Fruit fly (Drosophila melanogaster) whole organism, embryonic: ENCODE measurements around the gene mbm.
A peak's percentile ranks its signal among the peaks of the same experiment; 100 is the strongest.

Source experiments
- CG14860 ChIP-seq: fragments of 200-800 bp; sonication (Bioruptor generic); IDR thresholded peaks from 3 replicates; pipeline ENCODE4 v1.3.6; 2022; ENCODE audit warnings: missing biosample characterization, missing genetic modification characterization; ENCODE audit not compliant: partially characterized antibody
- CG15073 ChIP-seq: fragments of 200-800 bp; sonication (Bioruptor generic); optimal IDR thresholded peaks from 2 replicates; lab custom pipeline; 2016; ENCODE audit warnings: missing biosample characterization, missing genetic modification characterization
- CG17361 ChIP-seq: fragments of 200-800 bp; sonication (Bioruptor generic); IDR thresholded peaks from 3 replicates; pipeline ENCODE4 v1.3.6; 2022; ENCODE audit warnings: missing biosample characterization, missing genetic modification characterization
- CG17385 ChIP-seq: fragments of 200-800 bp; sonication (Bioruptor generic); optimal IDR thresholded peaks from 3 replicates; lab custom pipeline; 2018; ENCODE audit warnings: missing biosample characterization, mild to moderate bottlenecking, missing genetic modification characterization
- CG17912 ChIP-seq: fragments of 200-800 bp; sonication (Bioruptor generic); optimal IDR thresholded peaks from 2 replicates; lab custom pipeline; 2018; ENCODE audit warnings: missing biosample characterization, mild to moderate bottlenecking, missing genetic modification characterization
- CG30403 ChIP-seq: fragments of 200-800 bp; sonication (Bioruptor generic); optimal IDR thresholded peaks from 3 replicates; lab custom pipeline; 2016; ENCODE audit warnings: missing biosample characterization, missing genetic modification characterization
- CG33213 ChIP-seq: fragments of 200-800 bp; sonication (Bioruptor generic); optimal IDR thresholded peaks from 3 replicates; lab custom pipeline; 2016; ENCODE audit warnings: missing biosample characterization, missing genetic modification characterization
- CG33557 ChIP-seq: fragments of 200-800 bp; sonication (Bioruptor generic); optimal IDR thresholded peaks from 2 replicates; lab custom pipeline; 2019; ENCODE audit warnings: missing biosample characterization, mild to moderate bottlenecking, missing genetic modification characterization, moderate library complexity
- CG34422 ChIP-seq: fragments of 200-800 bp; sonication (Bioruptor generic); IDR thresholded peaks from 3 replicates; pipeline ENCODE4 v1.3.6; 2022; ENCODE audit warnings: missing biosample characterization, missing genetic modification characterization
- CG4282 ChIP-seq: fragments of 200-800 bp; sonication (Bioruptor generic); optimal IDR thresholded peaks from 2 replicates; lab custom pipeline; 2016; ENCODE audit warnings: missing biosample characterization, missing genetic modification characterization
- CG6654 ChIP-seq: fragments of 200-800 bp; sonication (Bioruptor generic); optimal IDR thresholded peaks from 2 replicates; lab custom pipeline; 2017; ENCODE audit warnings: missing biosample characterization, mild to moderate bottlenecking, missing genetic modification characterization
- CG8089 ChIP-seq: fragments of 200-800 bp; sonication (Bioruptor generic); optimal IDR thresholded peaks from 3 replicates; lab custom pipeline; 2016; ENCODE audit warnings: missing biosample characterization, missing genetic modification characterization
- CG8478 ChIP-seq: fragments of >200 bp; optimal IDR thresholded peaks from 2 replicates; lab custom pipeline; 2018
- CG8924 ChIP-seq: fragments of 200-800 bp; optimal IDR thresholded peaks from 3 replicates; lab custom pipeline; 2019; ENCODE audit warnings: missing biosample characterization, mild to moderate bottlenecking, missing genetic modification characterization, moderate library complexity
- CG9215 ChIP-seq: fragments of 200-800 bp; sonication (Bioruptor generic); IDR thresholded peaks from 2 replicates; pipeline ENCODE4 v1.3.6; 2022; ENCODE audit warnings: missing biosample characterization, missing genetic modification characterization
- CoRest ChIP-seq: fragments of 200-800 bp; sonication (Bioruptor generic); optimal IDR thresholded peaks from 3 replicates; lab custom pipeline; 2018; ENCODE audit warnings: missing biosample characterization, mild to moderate bottlenecking, missing genetic modification characterization, moderate library complexity
- CrebB ChIP-seq: fragments of 200-800 bp; sonication (Bioruptor generic); optimal IDR thresholded peaks from 3 replicates; lab custom pipeline; 2018; ENCODE audit warnings: missing biosample characterization, mild to moderate bottlenecking, missing genetic modification characterization
- Dek ChIP-seq: fragments of 200-800 bp; sonication (Bioruptor generic); optimal IDR thresholded peaks from 3 replicates; lab custom pipeline; 2019; ENCODE audit warnings: missing biosample characterization, mild to moderate bottlenecking, missing genetic modification characterization, moderate library complexity
- Dp ChIP-seq: fragments of 200-800 bp; sonication (Bioruptor generic); optimal IDR thresholded peaks from 2 replicates; lab custom pipeline; 2018; ENCODE audit warnings: missing biosample characterization, mild to moderate bottlenecking, missing genetic modification characterization, moderate library complexity
- HHEX ChIP-seq: fragments of 200-800 bp; sonication (Bioruptor generic); optimal IDR thresholded peaks from 3 replicates; lab custom pipeline; 2017; ENCODE audit warnings: missing biosample characterization, mild to moderate bottlenecking, missing genetic modification characterization, missing genetic modification reagents
- Hand ChIP-seq: fragments of 200-800 bp; sonication (Bioruptor generic); optimal IDR thresholded peaks from 2 replicates; lab custom pipeline; 2017; ENCODE audit warnings: mild to moderate bottlenecking, missing biosample characterization, missing genetic modification reagents, missing genetic modification characterization
- HmgZ ChIP-seq: fragments of 200-800 bp; sonication (Bioruptor generic); optimal IDR thresholded peaks from 2 replicates; lab custom pipeline; 2018; ENCODE audit warnings: missing biosample characterization, mild to moderate bottlenecking, missing genetic modification characterization
- Lhr ChIP-seq: fragments of 200-800 bp; sonication (Bioruptor generic); optimal IDR thresholded peaks from 3 replicates; lab custom pipeline; 2017; ENCODE audit warnings: mild to moderate bottlenecking, missing biosample characterization, missing genetic modification reagents, missing genetic modification characterization
- MBD-R2 ChIP-seq: fragments of 200-800 bp; sonication (Bioruptor generic); IDR thresholded peaks from 2 replicates; pipeline ENCODE4 v1.3.6; 2022; ENCODE audit warnings: missing biosample characterization, missing genetic modification characterization
- Max ChIP-seq: fragments of 200-800 bp; sonication (Bioruptor generic); optimal IDR thresholded peaks from 2 replicates; lab custom pipeline; 2016; ENCODE audit warnings: missing biosample characterization, mild to moderate bottlenecking, missing genetic modification characterization
- Nf-YB ChIP-seq: fragments of 200-800 bp; sonication (Bioruptor generic); optimal IDR thresholded peaks from 3 replicates; lab custom pipeline; 2019; ENCODE audit warnings: missing biosample characterization, mild to moderate bottlenecking, missing genetic modification characterization, moderate library complexity
- Nf-YC ChIP-seq: fragments of 200-800 bp; optimal IDR thresholded peaks from 3 replicates; lab custom pipeline; 2019; ENCODE audit warnings: missing biosample characterization, mild to moderate bottlenecking, missing genetic modification characterization, moderate library complexity
- Stat92E ChIP-seq, 3 experiments: fragments of >200 bp in 2 of 3; fragments of 200-800 bp in 1 of 3; sonication (Bioruptor generic) in 1 of 3; optimal IDR thresholded peaks; 2 replicates each; lab custom pipeline; 2017 to 2019; ENCODE audit warnings: missing biosample characterization in 3 of 3, missing genetic modification characterization in 3 of 3, mild to moderate bottlenecking in 1 of 3, moderate library complexity in 1 of 3
- amos ChIP-seq: fragments of 200-800 bp; sonication (Bioruptor generic); IDR thresholded peaks from 2 replicates; pipeline ENCODE4 v1.3.6; 2022; ENCODE audit warnings: missing biosample characterization, missing genetic modification characterization; ENCODE audit not compliant: partially characterized antibody
- aop ChIP-seq: fragments of 200-800 bp; sonication (Bioruptor generic); IDR thresholded peaks from 2 replicates; pipeline ENCODE4 v1.3.6; 2022; ENCODE audit warnings: missing biosample characterization, missing genetic modification characterization
- cas ChIP-seq: fragments of 200-800 bp; sonication (Bioruptor generic); IDR thresholded peaks from 2 replicates; pipeline ENCODE4 v1.3.6; 2022; ENCODE audit warnings: missing biosample characterization, missing genetic modification characterization
- disco-r ChIP-seq: fragments of 200-800 bp; sonication (Bioruptor generic); optimal IDR thresholded peaks from 2 replicates; lab custom pipeline; 2016; ENCODE audit warnings: missing biosample characterization, missing genetic modification characterization
- dmrt11E ChIP-seq: fragments of 200-800 bp; sonication (Bioruptor generic); optimal IDR thresholded peaks from 3 replicates; lab custom pipeline; 2018; ENCODE audit warnings: missing biosample characterization, mild to moderate bottlenecking, missing genetic modification characterization, moderate library complexity
- fd102C ChIP-seq: fragments of 200-800 bp; sonication (Bioruptor generic); optimal IDR thresholded peaks from 2 replicates; lab custom pipeline; 2018; ENCODE audit warnings: missing biosample characterization, mild to moderate bottlenecking, missing genetic modification characterization, moderate library complexity
- gt ChIP-seq: fragments of 200-800 bp; sonication (Bioruptor generic); IDR thresholded peaks from 2 replicates; pipeline ENCODE4 v1.3.6; 2022; ENCODE audit warnings: missing biosample characterization, missing genetic modification characterization
- hbn ChIP-seq: fragments of 200-800 bp; sonication (Bioruptor generic); IDR thresholded peaks from 2 replicates; pipeline ENCODE4 v1.3.6; 2022; ENCODE audit warnings: missing biosample characterization, missing genetic modification characterization; ENCODE audit not compliant: partially characterized antibody
- lilli ChIP-seq: fragments of 200-800 bp; sonication (Bioruptor generic); optimal IDR thresholded peaks from 3 replicates; lab custom pipeline; 2016; ENCODE audit warnings: missing biosample characterization, missing genetic modification characterization
- lola ChIP-seq, 3 experiments: fragments of >200 bp in 2 of 3; fragments of 200-800 bp in 1 of 3; sonication (Bioruptor generic) in 1 of 3; optimal IDR thresholded peaks; 2 replicates each; lab custom pipeline; 2017 to 2019; ENCODE audit warnings: missing biosample characterization in 3 of 3, missing genetic modification characterization in 3 of 3, mild to moderate bottlenecking in 1 of 3, moderate library complexity in 1 of 3
- otp ChIP-seq: fragments of 200-800 bp; sonication (Bioruptor generic); IDR thresholded peaks from 3 replicates; pipeline ENCODE4, ENCODE4 v1.3.6; 2022; ENCODE audit warnings: missing biosample characterization, missing genetic modification characterization
- pzg ChIP-seq: fragments of 200-800 bp; sonication (Bioruptor generic); optimal IDR thresholded peaks from 3 replicates; lab custom pipeline; 2018; ENCODE audit warnings: missing biosample characterization, mild to moderate bottlenecking, missing genetic modification characterization, moderate library complexity
- row ChIP-seq: fragments of 200-800 bp; sonication (Bioruptor generic); IDR thresholded peaks from 3 replicates; pipeline ENCODE4 v1.3.6; 2022; ENCODE audit warnings: missing biosample characterization, missing genetic modification characterization
- run ChIP-seq: fragments of 200-800 bp; sonication (Bioruptor generic); optimal IDR thresholded peaks from 3 replicates; lab custom pipeline; 2018; ENCODE audit warnings: missing biosample characterization, mild to moderate bottlenecking, missing genetic modification characterization
- scrt ChIP-seq: fragments of 200-800 bp; sonication (Bioruptor generic); optimal IDR thresholded peaks from 2 replicates; lab custom pipeline; 2018; ENCODE audit warnings: missing biosample characterization, mild to moderate bottlenecking, missing genetic modification characterization, moderate library complexity
- sd ChIP-seq: fragments of 200-800 bp; sonication (Bioruptor generic); optimal IDR thresholded peaks from 3 replicates; lab custom pipeline; 2018; ENCODE audit warnings: missing biosample characterization, mild to moderate bottlenecking, missing genetic modification characterization, moderate library complexity
- shn ChIP-seq: fragments of 200-800 bp; sonication (Bioruptor generic); optimal IDR thresholded peaks from 3 replicates; lab custom pipeline; 2016; ENCODE audit warnings: missing biosample characterization, missing genetic modification characterization
- slbo ChIP-seq: fragments of 200-800 bp; sonication (Bioruptor generic); IDR thresholded peaks from 2 replicates; pipeline ENCODE4 v1.3.6; 2022; ENCODE audit warnings: missing biosample characterization, missing genetic modification characterization
- toy ChIP-seq: fragments of 200-800 bp; sonication (Bioruptor generic); IDR thresholded peaks from 2 replicates; pipeline ENCODE4 v1.3.6; 2022; ENCODE audit warnings: missing biosample characterization, missing genetic modification characterization
- twi ChIP-seq: fragments of 200-800 bp; optimal IDR thresholded peaks from 2 replicates; lab custom pipeline; 2019; ENCODE audit warnings: missing biosample characterization, mild to moderate bottlenecking, missing genetic modification characterization, moderate library complexity
- zfh2 ChIP-seq: fragments of 200-800 bp; sonication (Bioruptor generic); optimal IDR thresholded peaks from 2 replicates; lab custom pipeline; 2016; ENCODE audit warnings: missing biosample characterization, missing genetic modification characterization

mbm gene

dm6 chr2L:273603-274002 lies at the start of gene mbm, which contains the start of gene CG11555 (continued):
- TF ChIP-seq Hand (GFP tag; lab: Kevin White, UChicago) (no peak), disco-r (GFP tag; lab: Kevin White, UChicago) (no peak), Stat92E (GFP tag; optimal IDR thresholded peaks at IDR 0.05; lab: Kevin White, UChicago) (no peak), run (tag; lab: Kevin White, UChicago) (peak; percentile 36), CG8924 (peak; percentile 61), scrt (peak; percentile 64), CG8089 (GFP tag; lab: Kevin White, UChicago) (no peak), CG17912 (GFP tag; lab: Kevin White, UChicago) (no peak), CG4282 (no peak), otp (GFP tag; lab: Robert Waterston, UW) (no peak), CrebB (tag; lab: Kevin White, UChicago) (no peak), lilli (GFP tag; lab: Kevin White, UChicago) (no peak), zfh2 (GFP tag; lab: Kevin White, UChicago) (no peak), slbo (GFP tag; lab: Robert Waterston, UW) (peak; percentile 25; the same call in 1 of the 2 replicates), CG14860 (GFP tag; lab: Robert Waterston, UW) (peak; percentile 32; the same call in 1 of the 3 replicates), hbn (GFP tag; lab: Robert Waterston, UW) (0 out of 2 replicates have a peak, but pooled peaks have one; percentile 24), sd (tag; lab: Kevin White, UChicago) (no peak), CG33213 (GFP tag; lab: Kevin White, UChicago) (no peak), CG34422 (peak; percentile 21; the same call in 1 of the 3 replicates), CG8478 (lab: Kevin White, UChicago) (no peak), fd102C (GFP tag; lab: Kevin White, UChicago) (no peak), pzg (GFP tag; lab: Kevin White, UChicago) (peak; percentile 34), Dp (GFP tag; lab: Kevin White, UChicago) (peak; percentile 25), dmrt11E (tag; lab: Kevin White, UChicago) (peak; percentile 38), row (peak; percentile 80), CG9215 (GFP tag; lab: Robert Waterston, UW) (no peak), Dek (tag; lab: Kevin White, UChicago) (no peak), gt (GFP tag; lab: Robert Waterston, UW) (no peak), shn (GFP tag; lab: Kevin White, UChicago) (no peak), toy (GFP tag; lab: Robert Waterston, UW) (no peak), CG15073 (GFP tag; lab: Kevin White, UChicago) (no peak), Max (GFP tag; lab: Kevin White, UChicago) (peak; percentile 65), CG17385 (GFP tag; lab: Kevin White, UChicago) (no peak), CG33557 (peak; percentile 24), Lhr (GFP tag; lab: Kevin White, UChicago) (no peak), Nf-YB (GFP tag; lab: Kevin White, UChicago) (peak; percentile 44), lola (GFP tag; optimal IDR thresholded peaks at IDR 0.05; lab: Kevin White, UChicago) (peak in 1 of 3 experiments; percentile 15), cas (no peak), MBD-R2 (peak; percentile 74; the same call in 1 of the 2 replicates), HHEX (GFP tag; lab: Kevin White, UChicago) (no peak), CG17361 (GFP tag; lab: Robert Waterston, UW) (peak; percentile 44; the same call in 1 of the 3 replicates), twi (tag; lab: Kevin White, UChicago) (peak; percentile 44), CG30403 (peak; percentile 8), CG6654 (GFP tag; lab: Kevin White, UChicago) (no peak), CoRest (peak; percentile 60), aop (GFP tag; lab: Robert Waterston, UW) (no peak), HmgZ (tag; lab: Kevin White, UChicago) (peak; percentile 33), Nf-YC (tag; lab: Kevin White, UChicago) (peak; percentile 74), amos (peak; percentile 34; the same call in 1 of the 2 replicates)
